Worm (Caenorhabditis elegans) whole organism, L4 larva: ENCODE data around the gene twk-14.

ENCODE experiments used
- F10B5.3 ChIP-seq: sonication (generic microtip); optimal IDR thresholded peaks from 2 replicates; lab custom pipeline; 2016; ENCODE audit warnings: mild to moderate bottlenecking, missing genetic modification characterization, missing compliant biosample characterization
- F44E2.7 ChIP-seq: fragments of 200-800 bp; sonication (Bioruptor generic); IDR thresholded peaks from 2 replicates; pipeline ENCODE4 v2.1.2; 2022; ENCODE audit warnings: missing genetic modification characterization, missing compliant biosample characterization
- T20F7.1 ChIP-seq: fragments of 200-800 bp; sonication (Bioruptor generic); optimal IDR thresholded peaks from 2 replicates; lab custom pipeline; 2018; ENCODE audit warnings: mild to moderate bottlenecking, missing genetic modification characterization, missing compliant biosample characterization
- aly-2 ChIP-seq: sonication (generic microtip); optimal IDR thresholded peaks from 2 replicates; lab custom pipeline; 2018; ENCODE audit warnings: missing biosample characterization, missing genetic modification characterization
- ceh-82 ChIP-seq: sonication (generic microtip); optimal IDR thresholded peaks from 2 replicates; lab custom pipeline; 2017; ENCODE audit warnings: missing biosample characterization, missing genetic modification characterization
- cey-2 ChIP-seq: sonication (generic microtip); optimal IDR thresholded peaks from 3 replicates; lab custom pipeline; 2017; ENCODE audit warnings: missing genetic modification characterization, mild to moderate bottlenecking, missing compliant biosample characterization, antibody characterized with exemption, borderline replicate concordance; ENCODE audit not compliant: insufficient read depth
- ctbp-1 ChIP-seq: fragments of 200-800 bp; sonication (Bioruptor generic); IDR thresholded peaks from 2 replicates; pipeline ENCODE4 v1.3.6; 2022; ENCODE audit warnings: missing genetic modification reagents, missing genetic modification characterization, missing compliant biosample characterization
- daf-19 ChIP-seq: fragments of 200-800 bp; sonication (Bioruptor generic); conservative IDR thresholded peaks from 2 replicates; pipeline ENCODE4 v1.3.6; 2022; ENCODE audit warnings: missing genetic modification characterization, missing compliant biosample characterization
- daf-8 ChIP-seq: fragments of 200-800 bp; sonication (Bioruptor generic); IDR thresholded peaks from 2 replicates; pipeline ENCODE4 v1.3.6; 2022; ENCODE audit warnings: missing genetic modification characterization, missing compliant biosample characterization
- dmd-6 ChIP-seq: fragments of 200-800 bp; sonication (Bioruptor generic); IDR thresholded peaks from 2 replicates; pipeline ENCODE4 v1.3.6; 2022; ENCODE audit warnings: missing genetic modification reagents, missing genetic modification characterization, missing compliant biosample characterization
- dmd-8 ChIP-seq: fragments of 200-800 bp; sonication (Bioruptor generic); IDR thresholded peaks from 2 replicates; pipeline ENCODE4 v1.3.6; 2022; ENCODE audit warnings: missing genetic modification characterization, missing compliant biosample characterization
- dpl-1 ChIP-seq: fragments of 150-350 bp; optimal IDR thresholded peaks from 2 replicates; lab custom pipeline; 2014; ENCODE audit warnings: missing biosample characterization, missing genetic modification reagents, missing genetic modification characterization
- duxl-1 ChIP-seq: sonication (generic microtip); optimal IDR thresholded peaks from 2 replicates; lab custom pipeline; 2016; ENCODE audit warnings: mild to moderate bottlenecking, missing genetic modification characterization, moderate library complexity, missing compliant biosample characterization; ENCODE audit not compliant: poor library complexity
- dve-1 ChIP-seq: sonication (generic microtip); optimal IDR thresholded peaks from 2 replicates; lab custom pipeline; 2017; ENCODE audit warnings: antibody characterized with exemption, mild to moderate bottlenecking, missing genetic modification characterization, missing compliant biosample characterization; ENCODE audit not compliant: insufficient read depth
- hlh-30 ChIP-seq: sonication (generic microtip); optimal IDR thresholded peaks from 2 replicates; lab custom pipeline; 2017; ENCODE audit warnings: antibody characterized with exemption, mild to moderate bottlenecking, missing genetic modification characterization, missing compliant biosample characterization; ENCODE audit not compliant: insufficient read depth
- jun-1 ChIP-seq: fragments of 150-350 bp; optimal IDR thresholded peaks from 2 replicates; lab custom pipeline; 2014; ENCODE audit warnings: missing biosample characterization, missing genetic modification reagents, missing genetic modification characterization
- lin-13 ChIP-seq: fragments of 150-350 bp; optimal IDR thresholded peaks from 2 replicates; lab custom pipeline; 2014; ENCODE audit warnings: missing biosample characterization, missing genetic modification reagents, missing genetic modification characterization
- lin-38 ChIP-seq: fragments of 200-800 bp; sonication (Bioruptor generic); IDR thresholded peaks from 2 replicates; pipeline ENCODE4 v1.3.6; 2022; ENCODE audit warnings: missing genetic modification reagents, missing genetic modification characterization, missing compliant biosample characterization
- lir-3 ChIP-seq: sonication (generic microtip); optimal IDR thresholded peaks from 2 replicates; lab custom pipeline; 2016; ENCODE audit warnings: mild to moderate bottlenecking, missing genetic modification characterization, missing compliant biosample characterization
- mep-1 ChIP-seq: fragments of 150-350 bp; sonication (generic microtip); optimal IDR thresholded peaks from 3 replicates; lab custom pipeline; 2014; ENCODE audit warnings: missing biosample characterization, missing genetic modification characterization
- mes-2 ChIP-seq: sonication (generic microtip); optimal IDR thresholded peaks from 2 replicates; lab custom pipeline; 2016; ENCODE audit warnings: missing genotype, mild to moderate bottlenecking, missing genetic modification characterization, missing compliant biosample characterization; ENCODE audit not compliant: poor library complexity, severe bottlenecking
- nhr-102 ChIP-seq: sonication (generic microtip); optimal IDR thresholded peaks from 2 replicates; lab custom pipeline; 2016; ENCODE audit warnings: mild to moderate bottlenecking, missing genetic modification characterization, moderate library complexity, missing compliant biosample characterization
- nhr-41 ChIP-seq: fragments of 200-800 bp; sonication (Bioruptor generic); IDR thresholded peaks from 2 replicates; pipeline ENCODE4 v1.3.6; 2022; ENCODE audit warnings: missing genetic modification reagents, missing genetic modification characterization, missing compliant biosample characterization
- nhr-76 ChIP-seq: fragments of 150-350 bp; optimal IDR thresholded peaks from 2 replicates; lab custom pipeline; 2014; ENCODE audit warnings: missing biosample characterization, missing genetic modification characterization
- nhr-77 ChIP-seq: fragments of 150-350 bp; optimal IDR thresholded peaks from 2 replicates; lab custom pipeline; 2014; ENCODE audit warnings: missing biosample characterization, missing genetic modification characterization
- php-3 ChIP-seq: fragments of 200-800 bp; sonication (Bioruptor generic); IDR thresholded peaks from 2 replicates; pipeline ENCODE4 v1.3.6; 2022; ENCODE audit warnings: missing genetic modification reagents, missing genetic modification characterization, missing compliant biosample characterization
- rbr-2 ChIP-seq: sonication (generic microtip); optimal IDR thresholded peaks from 2 replicates; lab custom pipeline; 2016; ENCODE audit warnings: missing genotype, missing genetic modification characterization, missing compliant biosample characterization
- saeg-2 ChIP-seq: fragments of 200-800 bp; sonication (Bioruptor generic); IDR thresholded peaks from 2 replicates; pipeline ENCODE4 v1.3.6; 2022; ENCODE audit warnings: missing genetic modification reagents, missing genetic modification characterization, missing compliant biosample characterization
- set-16 ChIP-seq: fragments of 200-800 bp; sonication (Bioruptor generic); IDR thresholded peaks from 2 replicates; pipeline ENCODE4 v1.3.6; 2022; ENCODE audit warnings: missing genetic modification reagents, missing genetic modification characterization, missing compliant biosample characterization
- skn-1 ChIP-seq: fragments of 150-350 bp; optimal IDR thresholded peaks from 2 replicates; lab custom pipeline; 2014; ENCODE audit warnings: missing biosample characterization, missing genetic modification characterization
- tag-97 ChIP-seq: fragments of 200-800 bp; sonication (Bioruptor generic); IDR thresholded peaks from 2 replicates; pipeline ENCODE4 v1.3.6; 2022; ENCODE audit warnings: missing genetic modification characterization, missing compliant biosample characterization
- tra-1 ChIP-seq: fragments of 200-800 bp; sonication (Bioruptor generic); IDR thresholded peaks from 2 replicates; pipeline ENCODE4 v1.3.6; 2022; ENCODE audit warnings: missing genetic modification reagents, missing genetic modification characterization, missing compliant biosample characterization
- unc-39 ChIP-seq: sonication (generic microtip); optimal IDR thresholded peaks from 2 replicates; lab custom pipeline; 2017; ENCODE audit warnings: missing biosample characterization, missing genetic modification characterization
- unc-62 ChIP-seq, 3 experiments: fragments of 150-350 bp in 1 of 3; sonication (generic microtip); optimal IDR thresholded peaks in 2 of 3; peaks in 1 of 3; 1 replicate in 1 of 3; 2 replicates in 2 of 3; lab custom pipeline; 2014 to 2017; ENCODE audit warnings: missing biosample characterization in 3 of 3, missing genetic modification characterization in 3 of 3, missing genetic modification reagents in 3 of 3, missing genotype in 1 of 3
- zag-1 ChIP-seq: fragments of 150-350 bp; optimal IDR thresholded peaks from 2 replicates; lab custom pipeline; 2014; ENCODE audit warnings: missing biosample characterization, missing genetic modification characterization
- zfp-2 ChIP-seq: sonication (generic microtip); optimal IDR thresholded peaks from 2 replicates; lab custom pipeline; 2016; ENCODE audit warnings: mild to moderate bottlenecking, missing genetic modification characterization, missing compliant biosample characterization
- zip-11 ChIP-seq: fragments of 200-800 bp; sonication (Bioruptor generic); IDR thresholded peaks from 2 replicates; pipeline ENCODE4 v1.3.6; 2022; ENCODE audit warnings: missing genetic modification characterization, missing compliant biosample characterization
- ztf-7 ChIP-seq: fragments of 150-350 bp; optimal IDR thresholded peaks from 2 replicates; lab custom pipeline; 2014; ENCODE audit warnings: missing biosample characterization, missing genetic modification characterization

The twk-14 gene

ce11 chrV:12343419-12343969, 52.0 kb downstream of the twk-14 start, which contains the start of gene tomm-20 (continued):
- TF ChIP-seq daf-19: peak; percentile 66
- TF ChIP-seq aly-2 (tag; lab: Kevin White, UChicago): no peak
- peak; percentile 16 for TF ChIP-seq lir-3 (tag; lab: Kevin White, UChicago)
- TF ChIP-seq ceh-82 (tag; lab: Kevin White, UChicago): no peak
- TF ChIP-seq mep-1 (tag; lab: Kevin White, UChicago): peak; percentile 95
- no peak for TF ChIP-seq F44E2.7 (GFP tag; lab: Robert Waterston, UW)
- TF ChIP-seq zfp-2 (tag; lab: Kevin White, UChicago): peak; percentile 49
- peak; percentile 92 for TF ChIP-seq T20F7.1 (GFP tag; lab: Kevin White, UChicago)
- TF ChIP-seq zip-11 (GFP tag; lab: Robert Waterston, UW): no peak
- TF ChIP-seq php-3: peak; percentile 74; the same call in 1 of the 2 replicates
- TF ChIP-seq ctbp-1 (GFP tag; lab: Robert Waterston, UW): peak; percentile 79; the same call in 1 of the 2 replicates
- TF ChIP-seq nhr-76 (tag; lab: Kevin White, UChicago): peak; percentile 44
- TF ChIP-seq lin-13: peak; percentile 71
- peak; percentile 93 for TF ChIP-seq nhr-102
- TF ChIP-seq tra-1 (GFP tag; lab: Robert Waterston, UW): peak; percentile 89
- TF ChIP-seq unc-62 (GFP tag; optimal IDR thresholded peaks at IDR 0.05 in 1 of 2; lab: Kevin White, UChicago): peak in 1 of 2 experiments; percentile 94
- TF ChIP-seq unc-62 (tag; optimal IDR thresholded peaks at IDR 0.05; lab: Kevin White, UChicago): no peak
- TF ChIP-seq jun-1: peak; percentile 76
- no peak for TF ChIP-seq dmd-8
- peak; percentile 94 for TF ChIP-seq dve-1 (tag; lab: Kevin White, UChicago)
- TF ChIP-seq saeg-2 (GFP tag; lab: Robert Waterston, UW): 0 out of 2 replicates have a peak, but pooled peaks have one; percentile 60
- TF ChIP-seq lin-38: peak; percentile 91
- no peak; the same call in none of the 2 replicates for TF ChIP-seq dmd-6 (GFP tag; lab: Robert Waterston, UW)
- TF ChIP-seq tag-97 (GFP tag; lab: Robert Waterston, UW): no peak
- TF ChIP-seq rbr-2 (tag; lab: Kevin White, UChicago): peak; percentile 94
- TF ChIP-seq cey-2: no peak
- TF ChIP-seq dpl-1 (GFP tag; lab: Kevin White, UChicago): peak; percentile 99
- no peak for TF ChIP-seq nhr-41 (GFP tag; lab: Robert Waterston, UW)
- no peak for TF ChIP-seq daf-8 (GFP tag; lab: Robert Waterston, UW)
- TF ChIP-seq zag-1: no peak
- no peak for TF ChIP-seq set-16 (GFP tag; lab: Robert Waterston, UW)
- peak; percentile 72 for TF ChIP-seq F10B5.3
- TF ChIP-seq nhr-77 (tag; lab: Kevin White, UChicago): peak; percentile 91
- peak; percentile 82 for TF ChIP-seq hlh-30 (tag; lab: Kevin White, UChicago)
- TF ChIP-seq unc-39 (tag; lab: Kevin White, UChicago): no peak
- peak; percentile 84 for TF ChIP-seq duxl-1 (tag; lab: Kevin White, UChicago)
- TF ChIP-seq mes-2: peak; percentile 95

ce11 chrV:12337894-12338293, 57.6 kb downstream of the twk-14 start, which contains the start of gene twk-13:
TSS of gene twk-13 (minus strand) at chrV:12337994.
- TF ChIP-seq ztf-7 (tag; lab: Kevin White, UChicago) (no peak), skn-1 (tag; lab: Kevin White, UChicago) (no peak)
- TF ChIP-seq, all 104 proteins: peak for 0
